Fruit fly (Drosophila melanogaster) whole organism, embryonic: ENCODE measurements around the gene SMC5.

Source experiments
- Atf3 ChIP-seq: fragments of 200-800 bp; sonication (Bioruptor generic); optimal IDR thresholded peaks from 3 replicates; lab custom pipeline; 2016; ENCODE audit warnings: missing biosample characterization, missing genetic modification characterization
- Bteb2 ChIP-seq: fragments of 200-800 bp; sonication (Bioruptor generic); optimal IDR thresholded peaks from 2 replicates; lab custom pipeline; 2016; ENCODE audit warnings: missing biosample characterization, missing genetic modification characterization
- CG1233 ChIP-seq: fragments of 200-800 bp; sonication (Bioruptor generic); optimal IDR thresholded peaks from 4 replicates; lab custom pipeline; 2018; ENCODE audit warnings: missing biosample characterization, mild to moderate bottlenecking, missing genetic modification characterization
- CG13123 ChIP-seq: fragments of 200-800 bp; sonication (Bioruptor generic); optimal IDR thresholded peaks from 2 replicates; lab custom pipeline; 2016; ENCODE audit warnings: missing biosample characterization, missing genetic modification characterization
- CG1603 ChIP-seq: fragments of 200-800 bp; sonication (Bioruptor generic); optimal IDR thresholded peaks from 2 replicates; lab custom pipeline; 2019; ENCODE audit warnings: missing biosample characterization, mild to moderate bottlenecking, missing genetic modification characterization, moderate library complexity
- CG16779 ChIP-seq: fragments of 200-800 bp; sonication (Bioruptor generic); IDR thresholded peaks from 2 replicates; pipeline ENCODE4 v1.3.6; 2022; ENCODE audit warnings: missing biosample characterization, missing genetic modification characterization
- CG18011 ChIP-seq: fragments of 200-800 bp; sonication (Bioruptor generic); optimal IDR thresholded peaks from 2 replicates; lab custom pipeline; 2017; ENCODE audit warnings: missing biosample characterization, missing genetic modification characterization, mild to moderate bottlenecking, moderate library complexity, missing genotype
- CG2678 ChIP-seq: fragments of 200-800 bp; sonication (Bioruptor generic); optimal IDR thresholded peaks from 3 replicates; lab custom pipeline; 2019; ENCODE audit warnings: missing biosample characterization, mild to moderate bottlenecking, missing genetic modification characterization, moderate library complexity
- CG30403 ChIP-seq: fragments of 200-800 bp; sonication (Bioruptor generic); optimal IDR thresholded peaks from 3 replicates; lab custom pipeline; 2016; ENCODE audit warnings: missing biosample characterization, missing genetic modification characterization
- CG3281 ChIP-seq: fragments of 200-800 bp; sonication (Bioruptor generic); optimal IDR thresholded peaks from 3 replicates; lab custom pipeline; 2017; ENCODE audit warnings: missing biosample characterization, mild to moderate bottlenecking, missing genetic modification characterization
- CG33213 ChIP-seq: fragments of 200-800 bp; sonication (Bioruptor generic); optimal IDR thresholded peaks from 3 replicates; lab custom pipeline; 2016; ENCODE audit warnings: missing biosample characterization, missing genetic modification characterization
- CG34224 ChIP-seq: fragments of 200-800 bp; sonication (Bioruptor generic); IDR thresholded peaks from 3 replicates; pipeline ENCODE4 v1.3.6; 2022; ENCODE audit warnings: missing biosample characterization, missing genetic modification characterization; ENCODE audit not compliant: partially characterized antibody
- CG3726 ChIP-seq: fragments of 200-800 bp; sonication (Bioruptor generic); IDR thresholded peaks from 3 replicates; pipeline ENCODE4, ENCODE4 v1.3.6; 2022; ENCODE audit warnings: missing biosample characterization, missing genetic modification characterization
- CG4328 ChIP-seq: fragments of 200-800 bp; sonication (Bioruptor generic); optimal IDR thresholded peaks from 3 replicates; lab custom pipeline; 2017; ENCODE audit warnings: missing biosample characterization, missing genetic modification reagents, missing genetic modification characterization
- CG6175 ChIP-seq: fragments of 200-800 bp; sonication (Bioruptor generic); IDR thresholded peaks from 3 replicates; pipeline ENCODE4 v1.3.6; 2022; ENCODE audit warnings: missing biosample characterization, missing genetic modification characterization
- CG7556 ChIP-seq: fragments of 200-800 bp; sonication (Bioruptor generic); optimal IDR thresholded peaks from 2 replicates; lab custom pipeline; 2017; ENCODE audit warnings: missing biosample characterization, mild to moderate bottlenecking, missing genetic modification characterization
- CG9727 ChIP-seq: fragments of 200-800 bp; sonication (Bioruptor generic); optimal IDR thresholded peaks from 3 replicates; lab custom pipeline; 2017; ENCODE audit warnings: missing biosample characterization, mild to moderate bottlenecking, missing genetic modification characterization
- Dad ChIP-seq: fragments of 200-800 bp; sonication (Bioruptor generic); optimal IDR thresholded peaks from 3 replicates; lab custom pipeline; 2016; ENCODE audit warnings: missing biosample characterization, missing genetic modification characterization
- Dp ChIP-seq: fragments of 200-800 bp; sonication (Bioruptor generic); optimal IDR thresholded peaks from 2 replicates; lab custom pipeline; 2018; ENCODE audit warnings: missing biosample characterization, mild to moderate bottlenecking, missing genetic modification characterization, moderate library complexity
- Ets65A ChIP-seq: fragments of 200-800 bp; sonication (Bioruptor generic); peaks from one replicate; lab custom pipeline; 2016; ENCODE audit warnings: missing biosample characterization, missing genetic modification characterization
- Ets97D ChIP-seq: fragments of 200-800 bp; sonication (Bioruptor generic); optimal IDR thresholded peaks from 3 replicates; lab custom pipeline; 2016; ENCODE audit warnings: missing biosample characterization, missing genetic modification characterization
- Gsc ChIP-seq: fragments of 200-800 bp; sonication (Bioruptor generic); IDR thresholded peaks from 2 replicates; pipeline ENCODE4 v1.3.6; 2022; ENCODE audit warnings: missing biosample characterization, missing genetic modification characterization
- H15 ChIP-seq: fragments of 200-800 bp; sonication (Bioruptor generic); IDR thresholded peaks from 3 replicates; pipeline ENCODE4 v1.3.6; 2022; ENCODE audit warnings: missing biosample characterization, missing genetic modification characterization
- HHEX ChIP-seq: fragments of 200-800 bp; sonication (Bioruptor generic); optimal IDR thresholded peaks from 3 replicates; lab custom pipeline; 2017; ENCODE audit warnings: missing biosample characterization, mild to moderate bottlenecking, missing genetic modification characterization, missing genetic modification reagents
- Jarid2 ChIP-seq: fragments of 200-800 bp; sonication (Bioruptor generic); optimal IDR thresholded peaks from 3 replicates; lab custom pipeline; 2017; ENCODE audit warnings: mild to moderate bottlenecking, missing biosample characterization, missing genetic modification reagents, missing genetic modification characterization
- Kr ChIP-seq: fragments of 200-800 bp; sonication (Bioruptor generic); optimal IDR thresholded peaks from 2 replicates; lab custom pipeline; 2017; ENCODE audit warnings: missing biosample characterization, mild to moderate bottlenecking, missing genetic modification characterization
- MBD-R2 ChIP-seq: fragments of 200-800 bp; sonication (Bioruptor generic); IDR thresholded peaks from 2 replicates; pipeline ENCODE4 v1.3.6; 2022; ENCODE audit warnings: missing biosample characterization, missing genetic modification characterization
- Mes4 ChIP-seq: fragments of 200-800 bp; sonication (Bioruptor generic); optimal IDR thresholded peaks from 2 replicates; lab custom pipeline; 2016; ENCODE audit warnings: missing biosample characterization, missing genetic modification characterization
- Neu2 ChIP-seq: fragments of 200-800 bp; sonication (Bioruptor generic); optimal IDR thresholded peaks from 3 replicates; lab custom pipeline; 2016; ENCODE audit warnings: missing biosample characterization, missing genetic modification characterization, borderline replicate concordance
- Ravus ChIP-seq: fragments of 200-800 bp; sonication (Bioruptor generic); IDR thresholded peaks from 2 replicates; pipeline ENCODE4 v1.3.6; 2022; ENCODE audit warnings: missing biosample characterization, missing genetic modification characterization
- Sry-β ChIP-seq: fragments of 200-800 bp; sonication (Bioruptor generic); optimal IDR thresholded peaks from 2 replicates; lab custom pipeline; 2018; ENCODE audit warnings: missing biosample characterization, mild to moderate bottlenecking, missing genetic modification characterization, moderate library complexity
- Tbp ChIP-seq: fragments of >200 bp; optimal IDR thresholded peaks from 2 replicates; lab custom pipeline; 2018; ENCODE audit warnings: missing biosample characterization, missing genetic modification characterization
- Xbp1 ChIP-seq: fragments of 200-800 bp; sonication (Bioruptor generic); optimal IDR thresholded peaks from 3 replicates; lab custom pipeline; 2016; ENCODE audit warnings: missing biosample characterization, mild to moderate bottlenecking, missing genetic modification characterization
- bcd ChIP-seq: fragments of 200-800 bp; sonication (Bioruptor generic); optimal IDR thresholded peaks from 2 replicates; lab custom pipeline; 2017; ENCODE audit warnings: missing biosample characterization, mild to moderate bottlenecking, missing genetic modification characterization
- bowl ChIP-seq: fragments of 200-800 bp; sonication (Bioruptor generic); IDR thresholded peaks from 2 replicates; pipeline ENCODE4 v1.3.6; 2022; ENCODE audit warnings: missing biosample characterization, missing genetic modification characterization
- cad ChIP-seq: fragments of >200 bp; optimal IDR thresholded peaks from 2 replicates; lab custom pipeline; 2017; ENCODE audit warnings: missing biosample characterization, missing genetic modification characterization
- chn ChIP-seq: fragments of 200-800 bp; sonication (Bioruptor generic); optimal IDR thresholded peaks from 2 replicates; lab custom pipeline; 2016; ENCODE audit warnings: missing biosample characterization, missing genetic modification characterization
- grau ChIP-seq: fragments of 200-800 bp; optimal IDR thresholded peaks from 3 replicates; lab custom pipeline; 2019; ENCODE audit warnings: missing biosample characterization, mild to moderate bottlenecking, missing genetic modification characterization, moderate library complexity
- lilli ChIP-seq: fragments of 200-800 bp; sonication (Bioruptor generic); optimal IDR thresholded peaks from 3 replicates; lab custom pipeline; 2016; ENCODE audit warnings: missing biosample characterization, missing genetic modification characterization
- repo ChIP-seq: fragments of 200-800 bp; sonication (Bioruptor generic); optimal IDR thresholded peaks from 2 replicates; lab custom pipeline; 2016; ENCODE audit warnings: missing biosample characterization, missing genetic modification characterization
- ro ChIP-seq: fragments of 200-800 bp; sonication (Bioruptor generic); IDR thresholded peaks from 2 replicates; pipeline ENCODE4 v1.3.6; 2022; ENCODE audit warnings: missing biosample characterization, missing genetic modification characterization
- run ChIP-seq: fragments of 200-800 bp; sonication (Bioruptor generic); optimal IDR thresholded peaks from 3 replicates; lab custom pipeline; 2018; ENCODE audit warnings: missing biosample characterization, mild to moderate bottlenecking, missing genetic modification characterization
- sd ChIP-seq: fragments of 200-800 bp; sonication (Bioruptor generic); optimal IDR thresholded peaks from 3 replicates; lab custom pipeline; 2018; ENCODE audit warnings: missing biosample characterization, mild to moderate bottlenecking, missing genetic modification characterization, moderate library complexity
- stc ChIP-seq: fragments of 200-800 bp; sonication (Bioruptor generic); IDR thresholded peaks from 2 replicates; pipeline ENCODE4 v1.3.6; 2022; ENCODE audit warnings: missing biosample characterization, missing genetic modification characterization
- tgo ChIP-seq: fragments of 200-800 bp; sonication (Bioruptor generic); IDR thresholded peaks from 3 replicates; pipeline ENCODE4 v1.3.6; 2022; ENCODE audit warnings: missing biosample characterization, missing genetic modification characterization
- tna ChIP-seq: fragments of 200-800 bp; sonication (Bioruptor generic); IDR thresholded peaks from 2 replicates; pipeline ENCODE4 v1.3.6; 2022; ENCODE audit warnings: missing biosample characterization, missing genetic modification characterization; ENCODE audit not compliant: partially characterized antibody
- twi ChIP-seq: fragments of 200-800 bp; optimal IDR thresholded peaks from 2 replicates; lab custom pipeline; 2019; ENCODE audit warnings: missing biosample characterization, mild to moderate bottlenecking, missing genetic modification characterization, moderate library complexity
- unc-4 ChIP-seq: fragments of 200-800 bp; sonication (Bioruptor generic); IDR thresholded peaks from 2 replicates; pipeline ENCODE4 v1.3.6; 2022; ENCODE audit warnings: missing biosample characterization, missing genetic modification characterization; ENCODE audit not compliant: partially characterized antibody
- vfl ChIP-seq: fragments of 200-800 bp; sonication (Bioruptor generic); optimal IDR thresholded peaks from 2 replicates; lab custom pipeline; 2016; ENCODE audit warnings: missing biosample characterization, missing genetic modification characterization
- vvl ChIP-seq: fragments of 200-800 bp; sonication (Bioruptor generic); IDR thresholded peaks from 2 replicates; pipeline ENCODE4 v1.3.6; 2022; ENCODE audit warnings: missing biosample characterization, missing genetic modification characterization
- zf30C ChIP-seq: fragments of 200-800 bp; sonication (Bioruptor generic); optimal IDR thresholded peaks from 3 replicates; lab custom pipeline; 2018; ENCODE audit warnings: missing biosample characterization, mild to moderate bottlenecking, missing genetic modification characterization

SMC5 gene

DNA sequence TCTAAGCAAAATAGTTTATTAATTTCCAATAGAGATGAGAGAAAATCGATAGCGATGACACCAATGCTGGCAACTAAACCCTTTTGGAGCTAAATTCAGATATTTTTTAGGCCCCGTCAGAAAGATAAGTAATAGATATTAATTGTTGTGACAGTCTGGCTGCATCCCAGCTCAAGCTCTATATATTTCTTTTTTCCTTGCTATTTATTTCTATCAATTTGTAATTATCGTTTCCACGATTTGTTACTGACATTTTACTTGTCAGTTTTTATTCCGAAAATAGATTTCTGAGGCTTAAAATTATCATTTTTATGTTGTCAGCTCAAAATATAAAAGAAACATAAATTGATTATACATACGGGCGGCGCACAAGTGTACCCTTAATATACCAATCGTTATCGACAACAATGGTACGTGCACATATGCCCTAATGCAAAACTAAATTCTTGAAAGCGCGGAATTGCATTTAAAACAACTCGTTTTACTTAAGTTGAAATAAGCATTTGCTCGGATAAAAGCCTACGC, at the start of gene SMC5, which contains the start of gene CRIF (continued):
- TF ChIP-seq H15 (GFP tag; lab: Robert Waterston, UW) (no peak), HHEX (GFP tag; lab: Kevin White, UChicago) (no peak), Xbp1 (peak; percentile 81), vfl (GFP tag; lab: Kevin White, UChicago) (peak; percentile 46), CG1603 (tag; lab: Kevin White, UChicago) (peak; percentile 13), CG9727 (no peak), twi (tag; lab: Kevin White, UChicago) (peak; percentile 64), stc (GFP tag; lab: Robert Waterston, UW) (peak; percentile 26; the same call in 1 of the 2 replicates), Ets65A (GFP tag; lab: Kevin White, UChicago) (no peak), Tbp (no peak), tna (GFP tag; lab: Robert Waterston, UW) (no peak), Atf3 (GFP tag; lab: Kevin White, UChicago) (peak; percentile 40), chn (GFP tag; lab: Kevin White, UChicago) (peak; percentile 61), Mes4 (GFP tag; lab: Kevin White, UChicago) (no peak), CG33213 (peak; percentile 63), CG16779 (GFP tag; lab: Robert Waterston, UW) (no peak), tgo (GFP tag; lab: Robert Waterston, UW) (peak; percentile 59; the same call in 2 of the 3 replicates), Neu2 (peak; percentile 14), zf30C (no peak), CG2678 (no peak), bowl (GFP tag; lab: Robert Waterston, UW) (no peak), cad (GFP tag; lab: Kevin White, UChicago) (no peak), ro (GFP tag; lab: Robert Waterston, UW) (no peak), bcd (GFP tag; lab: Kevin White, UChicago) (no peak), lilli (peak; percentile 88), CG34224 (GFP tag; lab: Robert Waterston, UW) (no peak), CG6175 (no peak), CG30403 (GFP tag; lab: Kevin White, UChicago) (peak; percentile 89), CG18011 (GFP tag; lab: Kevin White, UChicago) (peak; percentile 18), unc-4 (no peak), Jarid2 (no peak), CG1233 (GFP tag; lab: Kevin White, UChicago) (no peak), CG7556 (GFP tag; lab: Kevin White, UChicago) (no peak), Dp (GFP tag; lab: Kevin White, UChicago) (peak; percentile 57), Sry-β (GFP tag; lab: Kevin White, UChicago) (peak; percentile 94), Kr (GFP tag; lab: Kevin White, UChicago) (peak; percentile 72), grau (peak; percentile 78), repo (GFP tag; lab: Kevin White, UChicago) (peak; percentile 11), MBD-R2 (GFP tag; lab: Robert Waterston, UW) (peak; percentile 39), CG4328 (GFP tag; lab: Kevin White, UChicago) (peak; percentile 56), vvl (peak; percentile 45; the same call in 1 of the 2 replicates), Ravus (GFP tag; lab: Robert Waterston, UW) (no peak; the same call in 1 of the 2 replicates), CG3726 (GFP tag; lab: Robert Waterston, UW) (no peak), CG13123 (GFP tag; lab: Kevin White, UChicago) (no peak), Bteb2 (GFP tag; lab: Kevin White, UChicago) (peak; percentile 73), sd (tag; lab: Kevin White, UChicago) (no peak), run (tag; lab: Kevin White, UChicago) (no peak), Gsc (no peak), CG3281 (GFP tag; lab: Kevin White, UChicago) (peak; percentile 64), Ets97D (GFP tag; lab: Kevin White, UChicago) (peak; percentile 52), Dad (GFP tag; lab: Kevin White, UChicago) (peak; percentile 44)
